Fruit fly (Drosophila melanogaster): Measurements from ENCODE around the gene Gnf1.

dm6 chr3R:4895553-4895952 lies 10.9 kb upstream of the Gnf1 start:
- TF ChIP-seq h (optimal IDR thresholded peaks at IDR 0.05) (no peak), ttk (optimal IDR thresholded peaks at IDR 0.05) (no peak), psq (optimal IDR thresholded peaks at IDR 0.05) (no peak)

All from Kc167 (cell line).